Worm (Caenorhabditis elegans): ENCODE measurements around the gene kin-33.

ce11 chrV:189436-189835, 45.0 kb downstream of the kin-33 start:
- TF ChIP-seq dao-5 (tag; optimal IDR thresholded peaks at IDR 0.05): no peak
- TF ChIP-seq him-1 (tag; optimal IDR thresholded peaks at IDR 0.05): no peak
- TF ChIP-seq W03F9.2 (tag; optimal IDR thresholded peaks at IDR 0.05): no peak
